Fruit fly (Drosophila melanogaster): ENCODE measurements around the gene CG15370.

dm6 chrX:9250161-9250831 lies 25.1 kb downstream of the CG15370 start, which contains the start of gene CG17754:
- TF ChIP-seq CG12768 (GFP tag; optimal IDR thresholded peaks at IDR 0.05) (no peak), pad (GFP tag; optimal IDR thresholded peaks at IDR 0.05) (no peak), CG7101 (tag; optimal IDR thresholded peaks at IDR 0.05) (peak; percentile 11), Mnt (GFP tag; optimal IDR thresholded peaks at IDR 0.05) (peak; percentile 46), bab1 (GFP tag; optimal IDR thresholded peaks at IDR 0.05) (peak; percentile 65)

All from whole organism, adult.